Worm (Caenorhabditis elegans) whole organism, young adult: Measurements from ENCODE around the gene F20G2.5.

Source experiments
- F49E8.2 ChIP-seq: sonication (generic microtip); optimal IDR thresholded peaks from 3 replicates; lab custom pipeline; 2017; ENCODE audit warnings: missing genetic modification characterization, mild to moderate bottlenecking, missing compliant biosample characterization, antibody characterized with exemption, moderate library complexity; ENCODE audit not compliant: insufficient read depth
- atf-7 ChIP-seq: sonication (generic microtip); optimal IDR thresholded peaks from 2 replicates; lab custom pipeline; 2017; ENCODE audit warnings: mild to moderate bottlenecking, missing genetic modification characterization, missing compliant biosample characterization
- gei-17 ChIP-seq: fragments of 200-800 bp; sonication (Bioruptor generic); optimal IDR thresholded peaks from 2 replicates; lab custom pipeline; 2018; ENCODE audit warnings: mild to moderate bottlenecking, missing genetic modification characterization, missing compliant biosample characterization
- repo-1 ChIP-seq: sonication (generic microtip); optimal IDR thresholded peaks from 2 replicates; lab custom pipeline; 2017; ENCODE audit warnings: mild to moderate bottlenecking, missing genetic modification characterization, missing compliant biosample characterization

ce11 chrV:13822752-13823151, 51.4 kb downstream of the F20G2.5 start, which contains the start of gene hpo-31:
- TF ChIP-seq gei-17 (GFP tag; lab: Kevin White, UChicago) (no peak), F49E8.2 (tag; lab: Kevin White, UChicago) (no peak), repo-1 (tag; lab: Kevin White, UChicago) (no peak), atf-7 (no peak)
